Worm (Caenorhabditis elegans) whole organism, L4 larva: Measurements from ENCODE around the gene str-138.

Source experiments
- R02D3.7 ChIP-seq: fragments of 150-350 bp; sonication (generic microtip); optimal IDR thresholded peaks from 3 replicates; lab custom pipeline; 2014; ENCODE audit warnings: missing biosample characterization, missing genetic modification characterization
- hlh-11 ChIP-seq: fragments of 200-800 bp; sonication (Bioruptor generic); optimal IDR thresholded peaks from 2 replicates; lab custom pipeline; 2018; ENCODE audit warnings: mild to moderate bottlenecking, missing genetic modification characterization, missing compliant biosample characterization
- lin-13 ChIP-seq: fragments of 150-350 bp; optimal IDR thresholded peaks from 2 replicates; lab custom pipeline; 2014; ENCODE audit warnings: missing biosample characterization, missing genetic modification reagents, missing genetic modification characterization
- mdl-1 ChIP-seq, 2 experiments: fragments of 150-350 bp in 1 of 2; sonication (generic microtip) in 1 of 2; optimal IDR thresholded peaks; 2 replicates each; lab custom pipeline; 2014 to 2017; ENCODE audit warnings: missing biosample characterization in 2 of 2, missing genetic modification characterization in 2 of 2
- nhr-77 ChIP-seq: fragments of 150-350 bp; optimal IDR thresholded peaks from 2 replicates; lab custom pipeline; 2014; ENCODE audit warnings: missing biosample characterization, missing genetic modification characterization

DNA sequence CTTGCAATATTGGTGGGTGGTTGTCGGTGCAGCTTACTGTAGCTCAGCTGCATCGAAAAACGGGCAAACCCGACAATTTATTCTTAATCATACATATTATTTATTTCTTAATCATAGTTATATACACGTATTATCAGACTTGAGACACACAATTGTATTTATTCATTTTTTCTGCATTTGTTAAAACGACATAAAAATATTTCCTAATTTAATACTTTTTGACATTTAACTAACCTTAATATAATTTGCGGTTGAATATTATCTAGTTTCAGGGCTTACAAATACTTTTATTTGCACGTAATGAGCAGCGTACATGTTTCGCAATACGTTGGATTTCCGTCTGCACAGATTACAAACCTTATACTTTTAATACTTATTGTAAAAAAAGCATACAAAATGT lies at the start of gene str-138:
- TF ChIP-seq mdl-1 (tag; optimal IDR thresholded peaks at IDR 0.05; lab: Kevin White, UChicago) (no peak), lin-13 (GFP tag; lab: Kevin White, UChicago) (no peak), nhr-77 (no peak), R02D3.7 (tag; lab: Kevin White, UChicago) (no peak), hlh-11 (tag; lab: Kevin White, UChicago) (no peak)
